Fruit fly (Drosophila melanogaster) whole organism, embryonic: ENCODE results near the gene Pka-C2.

ENCODE experiments used
- Abd-B ChIP-seq: fragments of 200-800 bp; sonication (Bioruptor generic); optimal IDR thresholded peaks from 2 replicates; lab custom pipeline; 2018; ENCODE audit warnings: missing biosample characterization, mild to moderate bottlenecking, missing genetic modification characterization, moderate library complexity
- Antp ChIP-seq: fragments of 200-800 bp; sonication (Bioruptor generic); optimal IDR thresholded peaks from 3 replicates; lab custom pipeline; 2016; ENCODE audit warnings: missing biosample characterization, missing genetic modification characterization
- Bgb ChIP-seq: fragments of 200-800 bp; sonication (Bioruptor generic); IDR thresholded peaks from 2 replicates; pipeline ENCODE4 v1.3.6; 2022; ENCODE audit warnings: missing biosample characterization, missing genetic modification characterization; ENCODE audit not compliant: partially characterized antibody
- CG10267 ChIP-seq: fragments of 200-800 bp; sonication (Bioruptor generic); optimal IDR thresholded peaks from 2 replicates; lab custom pipeline; 2018; ENCODE audit warnings: missing biosample characterization, mild to moderate bottlenecking, missing genetic modification characterization, moderate library complexity
- CG10321 ChIP-seq: fragments of 200-800 bp; sonication (Bioruptor generic); IDR thresholded peaks from 2 replicates; pipeline ENCODE4 v1.3.6; 2022; ENCODE audit warnings: missing biosample characterization, missing genetic modification characterization
- CG12155 ChIP-seq: fragments of 200-800 bp; sonication (Bioruptor generic); optimal IDR thresholded peaks from 3 replicates; lab custom pipeline; 2016; ENCODE audit warnings: missing biosample characterization, missing genetic modification characterization
- CG1233 ChIP-seq: fragments of 200-800 bp; sonication (Bioruptor generic); optimal IDR thresholded peaks from 4 replicates; lab custom pipeline; 2018; ENCODE audit warnings: missing biosample characterization, mild to moderate bottlenecking, missing genetic modification characterization
- CG12659 ChIP-seq: fragments of 200-800 bp; sonication (Bioruptor generic); optimal IDR thresholded peaks from 3 replicates; lab custom pipeline; 2017; ENCODE audit warnings: mild to moderate bottlenecking, missing biosample characterization, missing genetic modification reagents, missing genetic modification characterization
- CG13287 ChIP-seq: fragments of 200-800 bp; sonication (Bioruptor generic); IDR thresholded peaks from 2 replicates; pipeline ENCODE4 v1.3.6; 2022; ENCODE audit warnings: missing biosample characterization, missing genetic modification characterization; ENCODE audit not compliant: partially characterized antibody
- CG14710 ChIP-seq: fragments of 200-800 bp; sonication (Bioruptor generic); optimal IDR thresholded peaks from 3 replicates; lab custom pipeline; 2019; ENCODE audit warnings: missing biosample characterization, mild to moderate bottlenecking, missing genetic modification characterization, moderate library complexity
- CG1529 ChIP-seq: fragments of 200-800 bp; sonication (Bioruptor generic); optimal IDR thresholded peaks from 3 replicates; lab custom pipeline; 2018; ENCODE audit warnings: missing biosample characterization, missing genetic modification characterization
- CG15479 ChIP-seq: fragments of 200-800 bp; sonication (Bioruptor generic); optimal IDR thresholded peaks from 3 replicates; lab custom pipeline; 2019; ENCODE audit warnings: missing biosample characterization, mild to moderate bottlenecking, missing genetic modification characterization, moderate library complexity
- CG17829 ChIP-seq: fragments of 200-800 bp; optimal IDR thresholded peaks from 2 replicates; lab custom pipeline; 2019; ENCODE audit warnings: missing biosample characterization, mild to moderate bottlenecking, missing genetic modification characterization, moderate library complexity
- CG2202 ChIP-seq: fragments of 200-800 bp; sonication (Bioruptor generic); optimal IDR thresholded peaks from 2 replicates; lab custom pipeline; 2018; ENCODE audit warnings: missing biosample characterization, mild to moderate bottlenecking, missing genetic modification characterization
- CG32532 ChIP-seq: fragments of 200-800 bp; sonication (Bioruptor generic); IDR thresholded peaks from 2 replicates; pipeline ENCODE4 v1.3.6; 2022; ENCODE audit warnings: missing biosample characterization, missing genetic modification characterization
- CG34422 ChIP-seq: fragments of 200-800 bp; sonication (Bioruptor generic); IDR thresholded peaks from 3 replicates; pipeline ENCODE4 v1.3.6; 2022; ENCODE audit warnings: missing biosample characterization, missing genetic modification characterization
- CG6654 ChIP-seq: fragments of 200-800 bp; sonication (Bioruptor generic); optimal IDR thresholded peaks from 2 replicates; lab custom pipeline; 2017; ENCODE audit warnings: missing biosample characterization, mild to moderate bottlenecking, missing genetic modification characterization
- CG7928 ChIP-seq: fragments of 200-800 bp; sonication (Bioruptor generic); optimal IDR thresholded peaks from 2 replicates; lab custom pipeline; 2017; ENCODE audit warnings: missing biosample characterization, mild to moderate bottlenecking, missing genetic modification characterization
- CG8281 ChIP-seq: fragments of 200-800 bp; sonication (Bioruptor generic); optimal IDR thresholded peaks from 2 replicates; lab custom pipeline; 2018; ENCODE audit warnings: missing biosample characterization, mild to moderate bottlenecking, missing genetic modification characterization, moderate library complexity
- CG8944 ChIP-seq: fragments of 200-800 bp; sonication (Bioruptor generic); optimal IDR thresholded peaks from 3 replicates; lab custom pipeline; 2016; ENCODE audit warnings: missing biosample characterization, missing genetic modification characterization
- Dad ChIP-seq: fragments of 200-800 bp; sonication (Bioruptor generic); optimal IDR thresholded peaks from 3 replicates; lab custom pipeline; 2016; ENCODE audit warnings: missing biosample characterization, missing genetic modification characterization
- Ets97D ChIP-seq: fragments of 200-800 bp; sonication (Bioruptor generic); optimal IDR thresholded peaks from 3 replicates; lab custom pipeline; 2016; ENCODE audit warnings: missing biosample characterization, missing genetic modification characterization
- HmgD ChIP-seq: fragments of 200-800 bp; sonication (Bioruptor generic); optimal IDR thresholded peaks from 3 replicates; lab custom pipeline; 2016; ENCODE audit warnings: missing biosample characterization, missing genetic modification characterization
- Mad ChIP-seq: fragments of 200-800 bp; sonication (Bioruptor generic); optimal IDR thresholded peaks from 2 replicates; lab custom pipeline; 2016; ENCODE audit warnings: missing biosample characterization, missing genetic modification characterization
- Max ChIP-seq: fragments of 200-800 bp; sonication (Bioruptor generic); optimal IDR thresholded peaks from 2 replicates; lab custom pipeline; 2016; ENCODE audit warnings: missing biosample characterization, mild to moderate bottlenecking, missing genetic modification characterization
- Mrtf ChIP-seq: fragments of 200-800 bp; sonication (Bioruptor generic); IDR thresholded peaks from 3 replicates; pipeline ENCODE4 v1.3.6; 2022; ENCODE audit warnings: missing biosample characterization, missing genetic modification characterization
- Neu2 ChIP-seq: fragments of 200-800 bp; sonication (Bioruptor generic); optimal IDR thresholded peaks from 3 replicates; lab custom pipeline; 2016; ENCODE audit warnings: missing biosample characterization, missing genetic modification characterization, borderline replicate concordance
- Nf-YB ChIP-seq: fragments of 200-800 bp; sonication (Bioruptor generic); optimal IDR thresholded peaks from 3 replicates; lab custom pipeline; 2019; ENCODE audit warnings: missing biosample characterization, mild to moderate bottlenecking, missing genetic modification characterization, moderate library complexity
- Oli ChIP-seq: fragments of 200-800 bp; sonication (Bioruptor generic); optimal IDR thresholded peaks from 2 replicates; lab custom pipeline; 2018; ENCODE audit warnings: missing biosample characterization, mild to moderate bottlenecking, missing genetic modification characterization, moderate library complexity
- Optix ChIP-seq: fragments of 200-800 bp; sonication (Bioruptor generic); IDR thresholded peaks from 3 replicates; pipeline ENCODE4 v1.3.6; 2022; ENCODE audit warnings: missing biosample characterization, missing genetic modification characterization
- Ravus ChIP-seq: fragments of 200-800 bp; sonication (Bioruptor generic); IDR thresholded peaks from 2 replicates; pipeline ENCODE4 v1.3.6; 2022; ENCODE audit warnings: missing biosample characterization, missing genetic modification characterization
- Sox102F ChIP-seq: fragments of 200-800 bp; sonication (Bioruptor generic); optimal IDR thresholded peaks from 2 replicates; lab custom pipeline; 2018; ENCODE audit warnings: missing biosample characterization, mild to moderate bottlenecking, missing genetic modification characterization, moderate library complexity
- ci ChIP-seq: fragments of 200-800 bp; sonication (Bioruptor generic); IDR thresholded peaks from 3 replicates; pipeline ENCODE4 v1.3.6; 2022; ENCODE audit warnings: missing biosample characterization, missing genetic modification characterization
- corto ChIP-seq: fragments of 200-800 bp; sonication (Bioruptor generic); optimal IDR thresholded peaks from 2 replicates; lab custom pipeline; 2016; ENCODE audit warnings: missing biosample characterization, mild to moderate bottlenecking, missing genetic modification characterization, moderate library complexity
- danr ChIP-seq: fragments of 200-800 bp; sonication (Bioruptor generic); IDR thresholded peaks from 2 replicates; pipeline ENCODE4 v1.3.6; 2022; ENCODE audit warnings: missing biosample characterization, missing genetic modification characterization
- dmrt11E ChIP-seq: fragments of 200-800 bp; sonication (Bioruptor generic); optimal IDR thresholded peaks from 3 replicates; lab custom pipeline; 2018; ENCODE audit warnings: missing biosample characterization, mild to moderate bottlenecking, missing genetic modification characterization, moderate library complexity
- fd64A ChIP-seq: fragments of 200-800 bp; sonication (Bioruptor generic); optimal IDR thresholded peaks from 3 replicates; lab custom pipeline; 2018; ENCODE audit warnings: missing biosample characterization, mild to moderate bottlenecking, missing genetic modification characterization
- gcm ChIP-seq: fragments of 200-800 bp; sonication (Bioruptor generic); optimal IDR thresholded peaks from 2 replicates; lab custom pipeline; 2019; ENCODE audit warnings: missing biosample characterization, mild to moderate bottlenecking, missing genetic modification characterization, moderate library complexity
- gfzf ChIP-seq: fragments of 200-800 bp; sonication (Bioruptor generic); optimal IDR thresholded peaks from 2 replicates; lab custom pipeline; 2016; ENCODE audit warnings: missing biosample characterization, mild to moderate bottlenecking, missing genetic modification characterization, moderate library complexity
- lov ChIP-seq, 2 experiments: fragments of 200-800 bp in 1 of 2; fragments of >200 bp in 1 of 2; sonication (Bioruptor generic) in 1 of 2; IDR thresholded peaks in 1 of 2; optimal IDR thresholded peaks in 1 of 2; 2 replicates in 1 of 2; 3 replicates in 1 of 2; pipeline versions ENCODE4 v1.3.6 to Lab custom; 2017 to 2022; ENCODE audit warnings: missing biosample characterization in 1 of 2, missing genetic modification characterization in 1 of 2
- pan ChIP-seq, 4 experiments: fragments of >200 bp in 3 of 4; fragments of 200-800 bp in 1 of 4; sonication (Bioruptor generic) in 1 of 4; optimal IDR thresholded peaks in 3 of 4; IDR thresholded peaks in 1 of 4; 2 replicates each; pipeline versions ENCODE4 v1.3.6 to Lab custom; 2017 to 2022; ENCODE audit warnings: missing biosample characterization in 2 of 4, missing genetic modification characterization in 2 of 4, mixed read lengths in 1 of 4
- sc ChIP-seq, 3 experiments: fragments of >200 bp in 2 of 3; fragments of 200-800 bp in 1 of 3; sonication (Bioruptor generic) in 1 of 3; optimal IDR thresholded peaks; 2 replicates in 2 of 3; 3 replicates in 1 of 3; lab custom pipeline; 2017; ENCODE audit warnings: mild to moderate bottlenecking in 1 of 3, missing biosample characterization in 1 of 3, missing genetic modification characterization in 1 of 3, missing genetic modification reagents in 1 of 3
- sens-2 ChIP-seq: fragments of 200-800 bp; sonication (Bioruptor generic); IDR thresholded peaks from 2 replicates; pipeline ENCODE4 v1.3.6; 2022; ENCODE audit warnings: missing biosample characterization, missing genetic modification characterization
- sim ChIP-seq: fragments of 200-800 bp; sonication (Bioruptor generic); IDR thresholded peaks from 2 replicates; pipeline ENCODE4 v1.3.6; 2022; ENCODE audit warnings: missing biosample characterization, missing genetic modification characterization
- slbo ChIP-seq: fragments of 200-800 bp; sonication (Bioruptor generic); IDR thresholded peaks from 2 replicates; pipeline ENCODE4 v1.3.6; 2022; ENCODE audit warnings: missing biosample characterization, missing genetic modification characterization
- tgo ChIP-seq: fragments of 200-800 bp; sonication (Bioruptor generic); IDR thresholded peaks from 3 replicates; pipeline ENCODE4 v1.3.6; 2022; ENCODE audit warnings: missing biosample characterization, missing genetic modification characterization
- wek ChIP-seq: fragments of 200-800 bp; sonication (Bioruptor generic); optimal IDR thresholded peaks from 3 replicates; lab custom pipeline; 2018; ENCODE audit warnings: missing biosample characterization, mild to moderate bottlenecking, missing genetic modification characterization, moderate library complexity
- z ChIP-seq: fragments of 200-800 bp; sonication (Bioruptor generic); IDR thresholded peaks from 3 replicates; pipeline ENCODE4 v1.3.6; 2022; ENCODE audit warnings: missing biosample characterization, missing genetic modification characterization
- zf30C ChIP-seq: fragments of 200-800 bp; sonication (Bioruptor generic); optimal IDR thresholded peaks from 3 replicates; lab custom pipeline; 2018; ENCODE audit warnings: missing biosample characterization, mild to moderate bottlenecking, missing genetic modification characterization

Pka-C2 gene

dm6 chr3R:30718442-30718841 is 21.5 kb upstream of the Pka-C2 start (continued):
- TF ChIP-seq danr (GFP tag; lab: Robert Waterston, UW), result 0 out of 2 replicates have a peak, but pooled peaks have one; percentile 15
- TF ChIP-seq zf30C (GFP tag; lab: Kevin White, UChicago), result no peak
- peak; percentile 37; the same call in 1 of the 2 replicates for TF ChIP-seq slbo (GFP tag; lab: Robert Waterston, UW)
- TF ChIP-seq Sox102F (GFP tag; lab: Kevin White, UChicago), result peak; percentile 43
- peak; percentile 14 for TF ChIP-seq CG14710 (tag; lab: Kevin White, UChicago)
- peak; percentile 46 for TF ChIP-seq dmrt11E (tag; lab: Kevin White, UChicago)
- TF ChIP-seq CG7928, result no peak
- no peak for TF ChIP-seq HmgD (GFP tag; lab: Kevin White, UChicago)
- 0 out of 3 replicates have a peak, but pooled peaks have one; percentile 29 for TF ChIP-seq Optix (GFP tag; lab: Robert Waterston, UW)
- TF ChIP-seq CG15479 (GFP tag; lab: Kevin White, UChicago), result no peak
- no peak for TF ChIP-seq Abd-B
- no peak for TF ChIP-seq fd64A (GFP tag; lab: Kevin White, UChicago)
- TF ChIP-seq CG12155 (GFP tag; lab: Kevin White, UChicago), result no peak
- TF ChIP-seq Antp, result no peak
- no peak for TF ChIP-seq Mrtf (GFP tag; lab: Robert Waterston, UW)
- no peak for TF ChIP-seq CG32532
- TF ChIP-seq gfzf (GFP tag; lab: Kevin White, UChicago), result no peak
- TF ChIP-seq CG13287 (GFP tag; lab: Robert Waterston, UW), result no peak
- TF ChIP-seq Ets97D (GFP tag; lab: Kevin White, UChicago), result no peak
- TF ChIP-seq Max (GFP tag; lab: Kevin White, UChicago), result no peak
- 0 out of 2 replicates have a peak, but pooled peaks have one; percentile 15 for TF ChIP-seq sens-2 (GFP tag; lab: Robert Waterston, UW)
- no peak for TF ChIP-seq Nf-YB (GFP tag; lab: Kevin White, UChicago)
- TF ChIP-seq Neu2 (GFP tag; lab: Kevin White, UChicago), result no peak
- peak; percentile 3 for TF ChIP-seq CG1529 (GFP tag; lab: Kevin White, UChicago)
- peak; percentile 37; the same call in 1 of the 3 replicates for TF ChIP-seq tgo (GFP tag; lab: Robert Waterston, UW)
- TF ChIP-seq Mad, result no peak
- no peak for TF ChIP-seq CG1233 (GFP tag; lab: Kevin White, UChicago)
- no peak for TF ChIP-seq CG10321 (GFP tag; lab: Robert Waterston, UW)
- no peak for TF ChIP-seq CG10267 (tag; lab: Kevin White, UChicago)
- TF ChIP-seq sim (GFP tag; lab: Robert Waterston, UW), result no peak
- peak; percentile 25 for TF ChIP-seq Oli
- no peak for TF ChIP-seq CG2202 (tag; lab: Kevin White, UChicago)
- no peak for TF ChIP-seq lov (optimal IDR thresholded peaks at IDR 0.05; lab: Kevin White, UChicago)
- TF ChIP-seq lov (GFP tag; IDR thresholded peaks at IDR 0.05; lab: Robert Waterston, UW), result 0 out of 3 replicates have a peak, but pooled peaks have one; percentile 24
- TF ChIP-seq CG34422 (GFP tag; lab: Robert Waterston, UW), result peak; percentile 40; the same call in 1 of the 3 replicates
- no peak for TF ChIP-seq corto (GFP tag; lab: Kevin White, UChicago)
- peak; percentile 75; the same call in 2 of the 3 replicates for TF ChIP-seq ci (GFP tag; lab: Robert Waterston, UW)
- no peak for TF ChIP-seq pan (optimal IDR thresholded peaks at IDR 0.05; lab: Kevin White, UChicago)
- TF ChIP-seq pan (GFP tag; optimal IDR thresholded peaks at IDR 0.05 in 1 of 2, IDR thresholded peaks at IDR 0.05 in 1 of 2), result peak in 1 of 2 experiments; percentile 15
- no peak for TF ChIP-seq Bgb (GFP tag; lab: Robert Waterston, UW)
- TF ChIP-seq CG6654 (GFP tag; lab: Kevin White, UChicago), result no peak
- no peak for TF ChIP-seq CG8944 (GFP tag; lab: Kevin White, UChicago)
- no peak for TF ChIP-seq CG8281 (tag; lab: Kevin White, UChicago)
- no peak for TF ChIP-seq z
- no peak for TF ChIP-seq sc (optimal IDR thresholded peaks at IDR 0.05; lab: Kevin White, UChicago)
- peak; percentile 8 for TF ChIP-seq sc (GFP tag; optimal IDR thresholded peaks at IDR 0.05; lab: Kevin White, UChicago)
- no peak for TF ChIP-seq CG17829 (tag; lab: Kevin White, UChicago)
- TF ChIP-seq wek, result no peak
- TF ChIP-seq Dad, result no peak
- TF ChIP-seq CG12659 (GFP tag; lab: Kevin White, UChicago), result no peak
- no peak for TF ChIP-seq Ravus (GFP tag; lab: Robert Waterston, UW)
- TF ChIP-seq gcm (GFP tag; lab: Kevin White, UChicago), result no peak
